Worm (Caenorhabditis elegans) whole organism, L4 larva: Measurements from ENCODE around the gene dct-18.

ENCODE experiments used
- egl-27 ChIP-seq: sonication (generic microtip); optimal IDR thresholded peaks from 3 replicates; lab custom pipeline; 2017; ENCODE audit warnings: missing biosample characterization, missing genetic modification reagents, missing genetic modification characterization
- lin-13 ChIP-seq: fragments of 150-350 bp; optimal IDR thresholded peaks from 2 replicates; lab custom pipeline; 2014; ENCODE audit warnings: missing biosample characterization, missing genetic modification reagents, missing genetic modification characterization
- nhr-77 ChIP-seq: fragments of 150-350 bp; optimal IDR thresholded peaks from 2 replicates; lab custom pipeline; 2014; ENCODE audit warnings: missing biosample characterization, missing genetic modification characterization

DNA sequence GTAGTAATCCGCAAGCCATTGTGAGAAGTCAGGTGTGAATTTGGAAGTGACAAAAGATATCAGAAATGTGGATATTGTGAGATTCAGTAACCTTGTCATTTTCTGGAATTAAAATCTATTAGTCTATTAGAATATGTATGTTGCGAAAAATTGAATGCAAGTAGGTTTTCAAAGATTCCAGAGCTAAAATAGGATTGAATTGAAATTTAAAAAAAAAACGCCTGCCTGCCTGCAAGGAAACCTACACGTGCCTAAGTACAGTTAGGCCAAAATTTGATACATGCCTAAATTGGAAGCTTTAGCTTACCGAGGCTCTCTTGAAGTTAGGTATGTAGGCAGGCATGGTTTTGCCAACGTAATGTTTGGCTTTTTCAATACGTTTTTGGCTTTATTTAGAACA, 3.6 kb downstream of the dct-18 start, which contains the start of gene lips-9:
- no peak for TF ChIP-seq lin-13 (GFP tag; lab: Kevin White, UChicago)
- TF ChIP-seq egl-27, result no peak
- no peak for TF ChIP-seq nhr-77 (tag; lab: Kevin White, UChicago)
